Fruit fly (Drosophila melanogaster): ENCODE results near the gene kirre.

dm6 chrX:3013276-3013675 lies 273.1 kb downstream of the kirre start:
- TF ChIP-seq psq (optimal IDR thresholded peaks at IDR 0.05) (no peak), Myc (optimal IDR thresholded peaks at IDR 0.05) (no peak), Sin3A (optimal IDR thresholded peaks at IDR 0.05) (no peak)
